Fruit fly (Drosophila melanogaster): Measurements from ENCODE around the gene TfIIS.

The TfIIS gene

dm6 chr2L:15065663-15066062, 5.1 kb upstream of the TfIIS start:
- no peak for TF ChIP-seq CG10348 (GFP tag; IDR thresholded peaks at IDR 0.05)
- TF ChIP-seq gl (tag; optimal IDR thresholded peaks at IDR 0.05) = no peak
- TF ChIP-seq fd96Ca (GFP tag; IDR thresholded peaks at IDR 0.05) = no peak
- no peak for TF ChIP-seq CG9948 (tag; optimal IDR thresholded peaks at IDR 0.05)
- TF ChIP-seq CG17806 (tag; optimal IDR thresholded peaks at IDR 0.05) = no peak
- no peak for TF ChIP-seq rn (GFP tag; IDR thresholded peaks at IDR 0.05)
- no peak for TF ChIP-seq CG8159 (tag; optimal IDR thresholded peaks at IDR 0.05)
- no peak for TF ChIP-seq CG34367 (tag; optimal IDR thresholded peaks at IDR 0.05)
- no peak for TF ChIP-seq Ets98B (GFP tag; IDR thresholded peaks at IDR 0.05)
- no peak for TF ChIP-seq Snoo (tag; optimal IDR thresholded peaks at IDR 0.05)
- no peak for TF ChIP-seq CG4496 (GFP tag; IDR thresholded peaks at IDR 0.05)
- TF ChIP-seq Pif1A (GFP tag; optimal IDR thresholded peaks at IDR 0.05) = no peak
- no peak for TF ChIP-seq CG8301 (tag; optimal IDR thresholded peaks at IDR 0.05)

dm6 chr2L:15062095-15062494, 1.5 kb upstream of the TfIIS start:
- TF ChIP-seq CG4496 (GFP tag; IDR thresholded peaks at IDR 0.05) = no peak

- peak; percentile 35 for TF ChIP-seq CG15710 (tag; optimal IDR thresholded peaks at IDR 0.05)
- TF ChIP-seq CG13204 (GFP tag; optimal IDR thresholded peaks at IDR 0.05) = no peak
- TF ChIP-seq CG9948 (tag; optimal IDR thresholded peaks at IDR 0.05) = no peak
- TF ChIP-seq Ets98B (GFP tag; IDR thresholded peaks at IDR 0.05) = no peak
- TF ChIP-seq CG12605 (GFP tag; IDR thresholded peaks at IDR 0.05) = no peak
- TF ChIP-seq rn (GFP tag; IDR thresholded peaks at IDR 0.05) = no peak
- peak; percentile 19 for TF ChIP-seq CG17806 (tag; optimal IDR thresholded peaks at IDR 0.05)
- no peak for TF ChIP-seq EcR (GFP tag; optimal IDR thresholded peaks at IDR 0.05)
- TF ChIP-seq Pif1B (GFP tag; optimal IDR thresholded peaks at IDR 0.05) = no peak
- no peak; the same call in 2 of the 3 replicates for TF ChIP-seq CG4496 (GFP tag; IDR thresholded peaks at IDR 0.05)
- TF ChIP-seq CG32121 (GFP tag; IDR thresholded peaks at IDR 0.05) = 0 out of 2 replicates have a peak, but pooled peaks have one; percentile 35
- TF ChIP-seq Pif1A (GFP tag; optimal IDR thresholded peaks at IDR 0.05) = no peak
- TF ChIP-seq CG14655 (GFP tag; optimal IDR thresholded peaks at IDR 0.05) = no peak
- TF ChIP-seq CG8301 (tag; optimal IDR thresholded peaks at IDR 0.05) = peak; percentile 14
Observed at dm6 chr2L:15061368-15061767, 811 bp upstream of the TfIIS start, which contains the start of the genes solo and vas. solo (plus strand) TSS chr2L:15061656. vas (plus strand) TSS chr2L:15061656.

- no peak for TF ChIP-seq CG13204 (GFP tag; optimal IDR thresholded peaks at IDR 0.05)
- TF ChIP-seq CG12605 (GFP tag; IDR thresholded peaks at IDR 0.05) = no peak
- TF ChIP-seq Pif1B (GFP tag; optimal IDR thresholded peaks at IDR 0.05) = no peak
- TF ChIP-seq CG4496 (GFP tag; IDR thresholded peaks at IDR 0.05) = no peak
- no peak for TF ChIP-seq Snoo (tag; optimal IDR thresholded peaks at IDR 0.05)
- no peak for TF ChIP-seq CG9948 (tag; optimal IDR thresholded peaks at IDR 0.05)
Observed at dm6 chr2L:15059000-15059399, 1.6 kb downstream of the TfIIS start.

- TF ChIP-seq EcR (GFP tag; optimal IDR thresholded peaks at IDR 0.05) = no peak
- no peak for TF ChIP-seq Ets98B (GFP tag; IDR thresholded peaks at IDR 0.05)
- no peak for TF ChIP-seq CG32121 (GFP tag; IDR thresholded peaks at IDR 0.05)
- TF ChIP-seq CG4496 (GFP tag; IDR thresholded peaks at IDR 0.05) = no peak
- TF ChIP-seq CG8159 (tag; optimal IDR thresholded peaks at IDR 0.05) = no peak
- TF ChIP-seq Pif1A (GFP tag; optimal IDR thresholded peaks at IDR 0.05) = no peak
- no peak for TF ChIP-seq gl (tag; optimal IDR thresholded peaks at IDR 0.05)
- no peak for TF ChIP-seq CG10348 (GFP tag; IDR thresholded peaks at IDR 0.05)
- TF ChIP-seq CG9948 (tag; optimal IDR thresholded peaks at IDR 0.05) = no peak
- TF ChIP-seq CG13204 (GFP tag; optimal IDR thresholded peaks at IDR 0.05) = no peak
- no peak for TF ChIP-seq CG14655 (GFP tag; optimal IDR thresholded peaks at IDR 0.05)
- no peak for TF ChIP-seq fd96Ca (GFP tag; IDR thresholded peaks at IDR 0.05)
- no peak for TF ChIP-seq CG15710 (tag; optimal IDR thresholded peaks at IDR 0.05)
- no peak for TF ChIP-seq rn (GFP tag; IDR thresholded peaks at IDR 0.05)
- no peak for TF ChIP-seq Snoo (tag; optimal IDR thresholded peaks at IDR 0.05)
- no peak for TF ChIP-seq CG17806 (tag; optimal IDR thresholded peaks at IDR 0.05)
- TF ChIP-seq CG12605 (GFP tag; IDR thresholded peaks at IDR 0.05) = no peak
Observed at dm6 chr2L:15058118-15058402, 2.5 kb downstream of the TfIIS start, which contains the start of gene CG33679. CG33679 (plus strand) TSS chr2L:15058303.

dm6 chr2L:15057225-15058117, 3.1 kb downstream of the TfIIS start, which contains the start of gene ck:
ck (minus strand) TSS chr2L:15057862.
- peak; percentile 93 for TF ChIP-seq EcR (GFP tag; optimal IDR thresholded peaks at IDR 0.05)
- TF ChIP-seq CG15710 (tag; optimal IDR thresholded peaks at IDR 0.05) = no peak
- TF ChIP-seq Ets98B (GFP tag; IDR thresholded peaks at IDR 0.05) = peak; percentile 14; the same call in 1 of the 2 replicates
- TF ChIP-seq CG34367 (tag; optimal IDR thresholded peaks at IDR 0.05) = no peak
- TF ChIP-seq CG10348 (GFP tag; IDR thresholded peaks at IDR 0.05) = no peak
